Worm (Caenorhabditis elegans): ENCODE measurements around the gene vps-41.

vps-41 gene

ce11 chrX:5297942-5298611 lies 14.4 kb downstream of the vps-41 start, which contains the start of gene ift-81 (continued):
- TF ChIP-seq nhr-76 (tag; optimal IDR thresholded peaks at IDR 0.05) = no peak
- TF ChIP-seq mdl-1 (tag; optimal IDR thresholded peaks at IDR 0.05) = peak in 1 of 2 experiments; percentile 32
- TF ChIP-seq fkh-8 (tag; optimal IDR thresholded peaks at IDR 0.05) = peak; percentile 55
- peak; percentile 68 for TF ChIP-seq dsc-1 (tag; optimal IDR thresholded peaks at IDR 0.05)
- no peak for TF ChIP-seq mep-1 (tag; optimal IDR thresholded peaks at IDR 0.05)
- no peak for TF ChIP-seq ets-5 (GFP tag; IDR thresholded peaks at IDR 0.05)
- no peak for TF ChIP-seq irx-1 (tag; optimal IDR thresholded peaks at IDR 0.05)

ce11 chrX:5303500-5303899 lies 19.9 kb downstream of the vps-41 start, which contains the start of gene ags-3:
Gene ags-3 (minus strand): TSS chrX:5303600.
- TF ChIP-seq nhr-71 (tag; optimal IDR thresholded peaks at IDR 0.05) (no peak), unc-130 (tag; optimal IDR thresholded peaks at IDR 0.05) (no peak), C04F5.9 (tag; optimal IDR thresholded peaks at IDR 0.05) (no peak), ets-5 (GFP tag; IDR thresholded peaks at IDR 0.05) (no peak), ama-1 (optimal IDR thresholded peaks at IDR 0.05) (no peak)

ce11 chrX:5309622-5310021 lies 26.0 kb downstream of the vps-41 start:
- TF ChIP-seq ceh-8 (GFP tag; optimal IDR thresholded peaks at IDR 0.05) (no peak), nhr-47 (tag; optimal IDR thresholded peaks at IDR 0.05) (no peak), ceh-82 (tag; optimal IDR thresholded peaks at IDR 0.05) (no peak), sup-37 (GFP tag; optimal IDR thresholded peaks at IDR 0.05) (no peak), Y116A8C.19 (tag; optimal IDR thresholded peaks at IDR 0.05; ENCODE audit: borderline replicate concordance) (no peak), snu-23 (GFP tag; optimal IDR thresholded peaks at IDR 0.05) (no peak), mef-2 (tag; optimal IDR thresholded peaks at IDR 0.05) (no peak), rnt-1 (tag; optimal IDR thresholded peaks at IDR 0.05) (no peak)

ce11 chrX:5311174-5311573 lies 27.5 kb downstream of the vps-41 start:
- no peak for TF ChIP-seq dpl-1 (GFP tag; optimal IDR thresholded peaks at IDR 0.05)
- TF ChIP-seq unc-130 (tag; optimal IDR thresholded peaks at IDR 0.05) = no peak
- TF ChIP-seq ceh-90 (tag; optimal IDR thresholded peaks at IDR 0.05) = no peak
- TF ChIP-seq nhr-20 (tag; optimal IDR thresholded peaks at IDR 0.05) = no peak
- TF ChIP-seq zip-4 (GFP tag; optimal IDR thresholded peaks at IDR 0.05) = no peak
- no peak for TF ChIP-seq F16B12.6 (tag; optimal IDR thresholded peaks at IDR 0.05)
- TF ChIP-seq mab-9 (GFP tag; IDR thresholded peaks at IDR 0.05) = no peak
- no peak for TF ChIP-seq ztf-11 (tag; optimal IDR thresholded peaks at IDR 0.05)
- TF ChIP-seq nhr-19 (GFP tag; conservative IDR thresholded peaks at IDR 0.05) = no peak
- TF ChIP-seq sup-37 (GFP tag; optimal IDR thresholded peaks at IDR 0.05) = no peak
- TF ChIP-seq nhr-71 (tag; optimal IDR thresholded peaks at IDR 0.05) = no peak
- no peak for TF ChIP-seq jun-1 (tag; optimal IDR thresholded peaks at IDR 0.05)
- no peak for TF ChIP-seq nhr-77 (tag; optimal IDR thresholded peaks at IDR 0.05)
- no peak for TF ChIP-seq efl-3 (GFP tag; optimal IDR thresholded peaks at IDR 0.05)
- TF ChIP-seq hlh-4 (tag; optimal IDR thresholded peaks at IDR 0.05) = no peak

- TF ChIP-seq xbp-1 (tag; optimal IDR thresholded peaks at IDR 0.05) = peak; percentile 49
- peak; percentile 71 for TF ChIP-seq dsc-1 (tag; optimal IDR thresholded peaks at IDR 0.05)
- TF ChIP-seq elt-3 (tag; optimal IDR thresholded peaks at IDR 0.05) = peak in 2 of 6 experiments; percentile 24 to 28
- TF ChIP-seq Y116A8C.19 (tag; optimal IDR thresholded peaks at IDR 0.05; ENCODE audit: borderline replicate concordance) = no peak
- no peak for TF ChIP-seq nhr-237 (tag; optimal IDR thresholded peaks at IDR 0.05)
- no peak for TF ChIP-seq ceh-8 (GFP tag; optimal IDR thresholded peaks at IDR 0.05)
- peak; percentile 57 for TF ChIP-seq nhr-19 (GFP tag; conservative IDR thresholded peaks at IDR 0.05)
- peak; percentile 14 for TF ChIP-seq C16A3.4 (tag; optimal IDR thresholded peaks at IDR 0.05)
- peak in 2 of 3 experiments; percentile 17 to 44 for TF ChIP-seq ceh-82 (tag; optimal IDR thresholded peaks at IDR 0.05)
- TF ChIP-seq ceh-88 (GFP tag; IDR thresholded peaks at IDR 0.05) = no peak
- TF ChIP-seq mef-2 (tag; optimal IDR thresholded peaks at IDR 0.05) = no peak
- peak; percentile 0 for TF ChIP-seq fos-1 (tag; optimal IDR thresholded peaks at IDR 0.05)
- no peak for TF ChIP-seq ceh-90 (tag; optimal IDR thresholded peaks at IDR 0.05)
- no peak for TF ChIP-seq pax-3 (tag; optimal IDR thresholded peaks at IDR 0.05)
- TF ChIP-seq lin-35 (GFP tag; optimal IDR thresholded peaks at IDR 0.05) = peak in 1 of 2 experiments; percentile 57
- TF ChIP-seq jun-1 (tag; optimal IDR thresholded peaks at IDR 0.05) = no peak
- no peak for TF ChIP-seq irx-1 (tag; optimal IDR thresholded peaks at IDR 0.05)
- TF ChIP-seq ama-1 (optimal IDR thresholded peaks at IDR 0.05) = no peak
- TF ChIP-seq unc-130 (tag; optimal IDR thresholded peaks at IDR 0.05) = peak; percentile 38
- no peak for TF ChIP-seq unc-86 (tag; optimal IDR thresholded peaks at IDR 0.05)
- TF ChIP-seq nhr-11 (tag; optimal IDR thresholded peaks at IDR 0.05) = no peak
- TF ChIP-seq nhr-84 (tag; optimal IDR thresholded peaks at IDR 0.05) = no peak
- TF ChIP-seq rnt-1 (tag; optimal IDR thresholded peaks at IDR 0.05) = peak; percentile 54
Measured at ce11 chrX:5319214-5319838, 35.7 kb downstream of the vps-41 start.
